Worm (Caenorhabditis elegans): ENCODE results near the gene tftc-5.

The tftc-5 gene

DNA sequence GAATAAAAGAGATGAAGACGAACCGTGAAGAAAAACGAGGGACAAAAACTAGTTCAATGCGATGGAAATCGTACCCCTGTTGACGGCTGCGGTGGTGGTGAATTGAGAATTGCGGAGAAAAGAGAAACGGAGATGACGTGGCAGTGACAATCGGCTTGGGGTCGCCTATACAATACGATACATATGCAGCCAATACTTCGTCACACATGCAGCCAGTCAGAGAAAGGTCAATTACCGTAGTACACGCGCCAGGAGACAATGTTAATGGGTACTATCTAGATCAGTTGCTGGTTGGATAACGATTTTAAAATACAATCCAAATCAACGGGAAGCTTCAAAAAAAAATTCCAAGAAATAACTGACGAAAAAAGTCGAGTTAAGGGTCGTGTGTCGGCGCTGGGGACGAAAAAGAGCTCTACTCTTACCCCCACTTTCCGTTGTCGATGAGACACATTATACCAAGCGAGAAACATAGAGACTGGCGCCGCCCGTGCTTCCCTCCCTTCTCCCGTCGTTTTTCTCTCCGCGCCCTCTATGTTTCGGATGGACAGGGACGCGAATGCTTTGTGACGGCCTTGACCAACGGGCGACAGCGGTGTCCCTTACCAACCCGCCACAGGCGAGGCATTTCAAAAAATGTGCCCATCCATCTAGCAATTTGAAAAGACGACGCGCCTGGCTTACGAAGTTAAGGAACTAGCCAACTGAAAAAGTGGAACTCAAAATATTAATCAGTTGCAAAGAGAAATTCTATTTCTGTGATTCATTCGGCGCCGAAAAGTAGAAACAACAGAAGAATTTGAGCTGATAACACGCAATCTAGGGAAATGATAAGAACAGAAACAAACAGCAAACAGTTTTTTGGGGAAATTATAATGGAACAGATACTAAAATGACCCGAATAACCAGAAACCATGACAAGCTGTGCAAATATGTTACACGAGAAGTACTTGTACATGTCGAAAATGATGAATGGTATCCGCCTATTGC is 3.1 kb upstream of the tftc-5 start:
- no peak for TF ChIP-seq tbx-2 (tag; optimal IDR thresholded peaks at IDR 0.05)
- no peak for TF ChIP-seq pag-3 (tag; optimal IDR thresholded peaks at IDR 0.05; ENCODE audit: borderline replicate concordance)
- no peak for TF ChIP-seq ceh-6 (GFP tag; optimal IDR thresholded peaks at IDR 0.05)
- no peak for TF ChIP-seq nhr-11 (tag; optimal IDR thresholded peaks at IDR 0.05)
- no peak for TF ChIP-seq nhr-232 (tag; optimal IDR thresholded peaks at IDR 0.05)
- TF ChIP-seq elt-2 (tag; optimal IDR thresholded peaks at IDR 0.05), result peak; percentile 75
- no peak for TF ChIP-seq ceh-24 (tag; optimal IDR thresholded peaks at IDR 0.05)
- no peak for TF ChIP-seq dve-1 (tag; optimal IDR thresholded peaks at IDR 0.05)

DNA sequence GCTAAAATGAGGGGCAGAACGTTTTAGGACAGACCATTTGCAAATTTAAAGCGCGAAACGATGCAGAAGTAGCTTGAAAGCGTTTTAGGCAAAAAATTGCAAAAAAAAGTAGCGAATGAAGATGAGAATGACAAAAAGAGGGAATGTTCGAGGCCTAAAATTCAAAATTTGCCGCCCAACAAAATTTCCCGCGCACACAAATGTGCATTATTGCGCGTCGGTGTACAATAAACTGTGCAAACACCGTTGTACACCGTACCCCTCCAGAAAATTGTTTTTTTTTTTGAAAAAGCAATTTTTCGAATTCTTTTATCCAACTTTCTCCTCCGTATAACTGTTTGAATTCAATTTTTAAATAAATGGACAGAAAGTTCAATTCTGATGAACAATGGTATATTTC is 2.2 kb upstream of the tftc-5 start, which contains the start of gene snpc-3.4:
TSS of gene snpc-3.4 (plus strand) at position 237 of the 400 bp plus-strand sequence.
- TF ChIP-seq ahr-1 (tag; optimal IDR thresholded peaks at IDR 0.05) (no peak), pat-9 (tag; optimal IDR thresholded peaks at IDR 0.05) (no peak), tbx-2 (tag; optimal IDR thresholded peaks at IDR 0.05) (no peak), ceh-9 (tag; optimal IDR thresholded peaks at IDR 0.05) (no peak), F13H6.1 (tag; optimal IDR thresholded peaks at IDR 0.05) (no peak), rnt-1 (tag; optimal IDR thresholded peaks at IDR 0.05) (peak; percentile 23), unc-86 (tag; optimal IDR thresholded peaks at IDR 0.05) (no peak), ztf-16 (tag; optimal IDR thresholded peaks at IDR 0.05) (peak; percentile 31), nhr-232 (tag; optimal IDR thresholded peaks at IDR 0.05) (no peak), dve-1 (tag; optimal IDR thresholded peaks at IDR 0.05) (peak; percentile 8), lin-11 (tag; optimal IDR thresholded peaks at IDR 0.05) (no peak), Y22D7AL.16 (tag; optimal IDR thresholded peaks at IDR 0.05) (no peak), elt-2 (tag; optimal IDR thresholded peaks at IDR 0.05) (no peak), pros-1 (tag; optimal IDR thresholded peaks at IDR 0.05) (no peak), ceh-31 (tag; optimal IDR thresholded peaks at IDR 0.05) (peak; percentile 35), ceh-2 (tag; optimal IDR thresholded peaks at IDR 0.05) (no peak), unc-55 (GFP tag; optimal IDR thresholded peaks at IDR 0.05) (no peak), pqm-1 (tag; optimal IDR thresholded peaks at IDR 0.05) (no peak), ceh-18 (tag; optimal IDR thresholded peaks at IDR 0.05) (peak; percentile 25), K09A11.1 (tag; optimal IDR thresholded peaks at IDR 0.05; ENCODE audit: insufficient read depth) (no peak), ama-1 (optimal IDR thresholded peaks at IDR 0.05) (no peak), npax-4 (tag; optimal IDR thresholded peaks at IDR 0.05) (no peak), ceh-45 (GFP tag; IDR thresholded peaks at IDR 0.05) (no peak), ref-2 (tag; optimal IDR thresholded peaks at IDR 0.05) (no peak), unc-42 (tag; optimal IDR thresholded peaks at IDR 0.05) (peak; percentile 45), hlh-13 (GFP tag; optimal IDR thresholded peaks at IDR 0.05) (no peak), T23F11.4 (GFP tag; optimal IDR thresholded peaks at IDR 0.05) (no peak), hlh-30 (tag; optimal IDR thresholded peaks at IDR 0.05; ENCODE audit: insufficient read depth) (no peak), ceh-19 (GFP tag; optimal IDR thresholded peaks at IDR 0.05) (no peak), ceh-48 (tag; optimal IDR thresholded peaks at IDR 0.05) (no peak), hlh-15 (tag; optimal IDR thresholded peaks at IDR 0.05) (no peak), tbx-7 (tag; optimal IDR thresholded peaks at IDR 0.05) (no peak), pag-3 (tag; optimal IDR thresholded peaks at IDR 0.05; ENCODE audit: borderline replicate concordance) (no peak), madf-2 (tag; optimal IDR thresholded peaks at IDR 0.05) (no peak), zip-5 (tag; optimal IDR thresholded peaks at IDR 0.05) (no peak), nfya-1 (tag; optimal IDR thresholded peaks at IDR 0.05) (peak; percentile 73), ceh-14 (tag; optimal IDR thresholded peaks at IDR 0.05) (no peak), syd-9 (tag; optimal IDR thresholded peaks at IDR 0.05) (no peak), sdc-2 (tag; optimal IDR thresholded peaks at IDR 0.05) (no peak), ceh-24 (tag; optimal IDR thresholded peaks at IDR 0.05) (no peak), fkh-6 (tag; optimal IDR thresholded peaks at IDR 0.05) (no peak), ceh-34 (tag; optimal IDR thresholded peaks at IDR 0.05) (no peak), C08G9.2 (tag; optimal IDR thresholded peaks at IDR 0.05) (no peak)
